Worm (Caenorhabditis elegans) whole organism, L1 larva: ENCODE measurements around the gene sek-3.

ENCODE experiments used
- egl-27 ChIP-seq, 2 experiments: fragments of 150-350 bp in 1 of 2; sonication (generic microtip); optimal IDR thresholded peaks; 3 replicates each; lab custom pipeline; 2017 to 2018; ENCODE audit warnings: missing biosample characterization in 2 of 2, missing genetic modification characterization in 2 of 2, missing genetic modification reagents in 2 of 2
- fkh-10 ChIP-seq: sonication (generic microtip); optimal IDR thresholded peaks from 2 replicates; lab custom pipeline; 2017; ENCODE audit warnings: missing biosample characterization, missing genetic modification reagents, missing genetic modification characterization
- mep-1 ChIP-seq: fragments of 150-350 bp; optimal IDR thresholded peaks from 2 replicates; lab custom pipeline; 2014; ENCODE audit warnings: missing biosample characterization, missing genetic modification characterization

- no peak for TF ChIP-seq fkh-10 (GFP tag; lab: Kevin White, UChicago)
- TF ChIP-seq mep-1 = no peak
- no peak for TF ChIP-seq egl-27 (tag; optimal IDR thresholded peaks at IDR 0.05; lab: Kevin White, UChicago)
These were observed 20.0 kb downstream of the sek-3 start, which contains the start of gene ZC449.5 for ce11 chrX:5037673-5038072.
